Worm (Caenorhabditis elegans): Measurements from ENCODE around the gene T19A5.3.

ce11 chrV:8937476-8938249 is 6.2 kb downstream of the T19A5.3 start:
- no peak for TF ChIP-seq elt-2 (tag; optimal IDR thresholded peaks at IDR 0.05)
- TF ChIP-seq ztf-11 (tag; optimal IDR thresholded peaks at IDR 0.05), result no peak
- no peak for TF ChIP-seq snpc-4 (tag; optimal IDR thresholded peaks at IDR 0.05)
- no peak for TF ChIP-seq tbx-2 (tag; optimal IDR thresholded peaks at IDR 0.05)
- no peak for TF ChIP-seq ceh-28 (tag; optimal IDR thresholded peaks at IDR 0.05)
- no peak for TF ChIP-seq ceh-16 (tag; optimal IDR thresholded peaks at IDR 0.05)
- no peak for TF ChIP-seq ztf-4 (tag; optimal IDR thresholded peaks at IDR 0.05)
- TF ChIP-seq nfya-1 (tag; optimal IDR thresholded peaks at IDR 0.05; ENCODE audit: insufficient read depth), result no peak
- TF ChIP-seq pqm-1 (tag; optimal IDR thresholded peaks at IDR 0.05), result no peak
- no peak for TF ChIP-seq unc-39 (tag; optimal IDR thresholded peaks at IDR 0.05)
